Worm (Caenorhabditis elegans): ENCODE results near the gene dpy-19.
A peak's percentile ranks its signal among the peaks of the same experiment; 100 is the strongest.

dpy-19 gene

DNA sequence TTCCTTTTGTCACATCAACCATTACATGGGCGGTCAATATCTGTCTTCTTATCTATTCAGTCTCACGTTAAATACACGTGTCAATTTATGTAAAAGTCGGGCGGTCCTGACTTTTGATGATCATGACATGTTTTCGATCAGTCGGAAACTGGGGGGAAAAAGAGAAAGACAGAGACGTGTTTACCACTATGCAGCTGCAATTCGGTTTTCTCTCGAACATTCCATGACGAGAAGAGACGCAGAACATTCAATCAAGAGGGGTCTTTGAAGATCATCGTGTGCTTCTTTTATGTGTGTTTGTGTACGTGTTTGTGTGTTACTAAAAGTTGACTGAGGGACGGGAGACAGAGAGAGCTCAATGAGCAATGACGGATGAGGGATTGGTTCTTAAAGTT, 8.9 kb downstream of the dpy-19 start (continued):
- peak; percentile 54 for TF ChIP-seq zag-1 (tag; optimal IDR thresholded peaks at IDR 0.05)
- no peak for TF ChIP-seq nhr-77 (tag; optimal IDR thresholded peaks at IDR 0.05)
- peak; percentile 53 for TF ChIP-seq egl-27 (tag; optimal IDR thresholded peaks at IDR 0.05)
- TF ChIP-seq sem-4 (tag; optimal IDR thresholded peaks at IDR 0.05) = peak; percentile 92
- TF ChIP-seq mdl-1 (tag; optimal IDR thresholded peaks at IDR 0.05) = peak in 1 of 2 experiments; percentile 84
- peak; percentile 45 for TF ChIP-seq blmp-1 (tag; optimal IDR thresholded peaks at IDR 0.05; ENCODE audit: insufficient read depth)
- TF ChIP-seq elt-1 (tag; optimal IDR thresholded peaks at IDR 0.05) = no peak
- TF ChIP-seq alr-1 (tag; optimal IDR thresholded peaks at IDR 0.05) = no peak
- peak; percentile 67 for TF ChIP-seq ama-1 (optimal IDR thresholded peaks at IDR 0.05)
- TF ChIP-seq nhr-25 (tag; optimal IDR thresholded peaks at IDR 0.05) = peak; percentile 97
- TF ChIP-seq mab-5 (tag; optimal IDR thresholded peaks at IDR 0.05) = peak; percentile 53
- TF ChIP-seq Y55F3AM.14 (GFP tag; optimal IDR thresholded peaks at IDR 0.05) = peak; percentile 94
- peak; percentile 93 for TF ChIP-seq nhr-6 (tag; optimal IDR thresholded peaks at IDR 0.05)
- TF ChIP-seq sma-3 (GFP tag; optimal IDR thresholded peaks at IDR 0.05) = peak; percentile 97

ce11 chrIII:8657676-8658366, 9.5 kb downstream of the dpy-19 start:
- no peak for TF ChIP-seq alr-1 (tag; optimal IDR thresholded peaks at IDR 0.05)

ce11 chrIII:8656957-8657356, 10.3 kb downstream of the dpy-19 start:
- TF ChIP-seq gmeb-1 (tag; optimal IDR thresholded peaks at IDR 0.05) = peak; percentile 55
- peak; percentile 90 for TF ChIP-seq sma-9 (GFP tag; optimal IDR thresholded peaks at IDR 0.05)
- TF ChIP-seq sma-9 (tag; optimal IDR thresholded peaks at IDR 0.05) = no peak
- TF ChIP-seq skn-1 (tag; optimal IDR thresholded peaks at IDR 0.05) = peak; percentile 60
- TF ChIP-seq egl-27 (tag; optimal IDR thresholded peaks at IDR 0.05) = no peak
- TF ChIP-seq nhr-23 (tag; optimal IDR thresholded peaks at IDR 0.05) = no peak
- TF ChIP-seq sma-3 (GFP tag; optimal IDR thresholded peaks at IDR 0.05) = peak; percentile 55
- peak; percentile 53 for TF ChIP-seq F13H6.1 (tag; optimal IDR thresholded peaks at IDR 0.05)
- peak in 1 of 2 experiments; percentile 8 for TF ChIP-seq lsy-2 (tag; optimal IDR thresholded peaks at IDR 0.05)
- peak; percentile 76 for TF ChIP-seq fos-1 (tag; optimal IDR thresholded peaks at IDR 0.05)
- peak; percentile 68 for TF ChIP-seq crh-2 (tag; optimal IDR thresholded peaks at IDR 0.05)

DNA sequence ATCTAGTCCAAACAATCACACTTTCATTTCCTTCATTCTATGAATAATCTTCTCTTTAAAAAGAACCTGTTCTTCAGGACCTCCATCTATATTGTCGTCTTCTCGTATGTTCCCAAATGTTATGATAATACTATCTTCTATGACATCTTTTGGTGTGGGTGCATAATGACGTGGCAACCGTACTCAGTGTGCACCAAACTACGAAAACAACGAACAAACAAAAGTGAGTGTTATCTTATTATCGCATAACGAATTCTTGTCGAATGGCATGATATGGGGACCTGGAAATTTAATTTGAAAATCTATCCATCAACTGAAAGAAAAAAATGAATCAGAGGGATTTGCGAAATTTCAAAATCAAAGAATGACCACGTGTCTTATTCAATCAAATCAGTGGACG, 11.2 kb downstream of the dpy-19 start:
- TF ChIP-seq elt-1 (tag; optimal IDR thresholded peaks at IDR 0.05) = no peak
- peak; percentile 71 for TF ChIP-seq crh-2 (tag; optimal IDR thresholded peaks at IDR 0.05)
- TF ChIP-seq gmeb-1 (tag; optimal IDR thresholded peaks at IDR 0.05) = no peak
- no peak for TF ChIP-seq unc-39 (tag; optimal IDR thresholded peaks at IDR 0.05)

- TF ChIP-seq nhr-21 (tag; optimal IDR thresholded peaks at IDR 0.05) (no peak), F13H6.1 (tag; optimal IDR thresholded peaks at IDR 0.05) (peak; percentile 1), nhr-25 (tag; optimal IDR thresholded peaks at IDR 0.05) (peak; percentile 55), sma-9 (GFP tag; optimal IDR thresholded peaks at IDR 0.05) (peak; percentile 11), sma-9 (tag; optimal IDR thresholded peaks at IDR 0.05) (no peak), nhr-11 (tag; optimal IDR thresholded peaks at IDR 0.05) (no peak), C34F6.9 (tag; optimal IDR thresholded peaks at IDR 0.05) (no peak), sma-3 (GFP tag; optimal IDR thresholded peaks at IDR 0.05) (peak; percentile 50), ama-1 (optimal IDR thresholded peaks at IDR 0.05) (no peak), skn-1 (tag; optimal IDR thresholded peaks at IDR 0.05) (no peak), blmp-1 (tag; optimal IDR thresholded peaks at IDR 0.05; ENCODE audit: insufficient read depth) (no peak), ZK546.5 (tag; optimal IDR thresholded peaks at IDR 0.05) (no peak), sem-4 (tag; optimal IDR thresholded peaks at IDR 0.05) (no peak), nhr-237 (tag; optimal IDR thresholded peaks at IDR 0.05) (no peak), ztf-1 (GFP tag; conservative IDR thresholded peaks at IDR 0.05) (no peak)
Measured at ce11 chrIII:8655412-8655811, 11.9 kb downstream of the dpy-19 start.

- TF ChIP-seq snpc-4 (tag; optimal IDR thresholded peaks at IDR 0.05) = no peak
- TF ChIP-seq sma-3 (GFP tag; optimal IDR thresholded peaks at IDR 0.05) = no peak
- peak; percentile 17 for TF ChIP-seq sem-4 (tag; optimal IDR thresholded peaks at IDR 0.05)
- TF ChIP-seq F13H6.1 (tag; optimal IDR thresholded peaks at IDR 0.05) = peak; percentile 73
- TF ChIP-seq egl-27 (tag; optimal IDR thresholded peaks at IDR 0.05) = no peak
- TF ChIP-seq R02D3.7 (tag; optimal IDR thresholded peaks at IDR 0.05) = no peak
- TF ChIP-seq lsy-2 (tag; optimal IDR thresholded peaks at IDR 0.05) = peak in 1 of 2 experiments; percentile 40
- TF ChIP-seq unc-62 (GFP tag; optimal IDR thresholded peaks at IDR 0.05) = no peak
- peak; percentile 56 for TF ChIP-seq sma-9 (GFP tag; optimal IDR thresholded peaks at IDR 0.05)
- no peak for TF ChIP-seq sma-9 (tag; optimal IDR thresholded peaks at IDR 0.05)
- TF ChIP-seq nhr-10 (tag; optimal IDR thresholded peaks at IDR 0.05) = no peak
- TF ChIP-seq blmp-1 (tag; optimal IDR thresholded peaks at IDR 0.05; ENCODE audit: insufficient read depth) = peak; percentile 31
- peak; percentile 36 for TF ChIP-seq ztf-4 (tag; optimal IDR thresholded peaks at IDR 0.05)
- TF ChIP-seq unc-55 (GFP tag; optimal IDR thresholded peaks at IDR 0.05) = peak; percentile 3
- no peak for TF ChIP-seq nhr-6 (tag; optimal IDR thresholded peaks at IDR 0.05)
- peak; percentile 65 for TF ChIP-seq crh-2 (tag; optimal IDR thresholded peaks at IDR 0.05)
- TF ChIP-seq gmeb-1 (tag; optimal IDR thresholded peaks at IDR 0.05) = no peak
- no peak for TF ChIP-seq aly-2 (tag; optimal IDR thresholded peaks at IDR 0.05)
- peak; percentile 25 for TF ChIP-seq C34F6.9 (tag; optimal IDR thresholded peaks at IDR 0.05)
- TF ChIP-seq ztf-1 (GFP tag; conservative IDR thresholded peaks at IDR 0.05) = no peak
- TF ChIP-seq nhr-77 (tag; optimal IDR thresholded peaks at IDR 0.05) = no peak
- peak; percentile 33 for TF ChIP-seq nhr-129 (tag; optimal IDR thresholded peaks at IDR 0.05)
- TF ChIP-seq peb-1 (tag; optimal IDR thresholded peaks at IDR 0.05) = no peak
Measured at ce11 chrIII:8654400-8654980, 12.8 kb downstream of the dpy-19 start.
